Worm (Caenorhabditis elegans) whole organism, L1 larva: Measurements from ENCODE around the gene nhr-56.

Experiments used
- aha-1 ChIP-seq: fragments of 150-350 bp; optimal IDR thresholded peaks from 2 replicates; lab custom pipeline; 2014; ENCODE audit warnings: missing biosample characterization, missing genetic modification characterization
- ama-1 ChIP-seq: fragments of 150-350 bp; optimal IDR thresholded peaks from 2 replicates; lab custom pipeline; 2014
- ceh-8 ChIP-seq: fragments of 200-800 bp; sonication (Bioruptor generic); optimal IDR thresholded peaks from 2 replicates; lab custom pipeline; 2018; ENCODE audit warnings: mild to moderate bottlenecking, missing genetic modification characterization, moderate library complexity, missing compliant biosample characterization
- egl-27 ChIP-seq, 2 experiments: fragments of 150-350 bp in 1 of 2; sonication (generic microtip); optimal IDR thresholded peaks; 3 replicates each; lab custom pipeline; 2017 to 2018; ENCODE audit warnings: missing biosample characterization in 2 of 2, missing genetic modification characterization in 2 of 2, missing genetic modification reagents in 2 of 2
- fkh-10 ChIP-seq: sonication (generic microtip); optimal IDR thresholded peaks from 2 replicates; lab custom pipeline; 2017; ENCODE audit warnings: missing biosample characterization, missing genetic modification reagents, missing genetic modification characterization
- lin-15B ChIP-seq: fragments of 150-350 bp; sonication (generic microtip); optimal IDR thresholded peaks from 3 replicates; lab custom pipeline; 2014; ENCODE audit warnings: missing biosample characterization, missing genetic modification characterization
- lsy-2 ChIP-seq, 2 experiments: fragments of 150-350 bp; optimal IDR thresholded peaks; 2 replicates each; lab custom pipeline; 2014; ENCODE audit warnings: missing biosample characterization in 2 of 2, missing genetic modification characterization in 2 of 2
- mdl-1 ChIP-seq, 2 experiments: fragments of 150-350 bp; optimal IDR thresholded peaks; 2 replicates each; lab custom pipeline; 2014 to 2017; ENCODE audit warnings: missing biosample characterization in 2 of 2, missing genetic modification characterization in 2 of 2, inconsistent platforms in 1 of 2
- mep-1 ChIP-seq: fragments of 150-350 bp; optimal IDR thresholded peaks from 2 replicates; lab custom pipeline; 2014; ENCODE audit warnings: missing biosample characterization, missing genetic modification characterization
- nhr-12 ChIP-seq: sonication (generic microtip); optimal IDR thresholded peaks from 2 replicates; lab custom pipeline; 2017; ENCODE audit warnings: missing biosample characterization, missing genetic modification characterization
- nhr-28 ChIP-seq: fragments of 150-350 bp; optimal IDR thresholded peaks from 2 replicates; lab custom pipeline; 2014; ENCODE audit warnings: missing biosample characterization, missing genetic modification characterization
- pag-3 ChIP-seq: sonication (generic microtip); optimal IDR thresholded peaks from 2 replicates; lab custom pipeline; 2017; ENCODE audit warnings: missing genetic modification characterization, mild to moderate bottlenecking, missing compliant biosample characterization, antibody characterized with exemption, borderline replicate concordance; ENCODE audit not compliant: insufficient read depth

ce11 chrV:2183162-2183561 lies 35.6 kb upstream of the nhr-56 start, which contains the start of gene cyp-33C2:
- TF ChIP-seq ceh-8 (GFP tag; lab: Kevin White, UChicago) (no peak), lsy-2 (tag; optimal IDR thresholded peaks at IDR 0.05; lab: Kevin White, UChicago) (no peak), mep-1 (tag; lab: Kevin White, UChicago) (no peak), nhr-28 (no peak), aha-1 (tag; lab: Kevin White, UChicago) (no peak), mdl-1 (tag; optimal IDR thresholded peaks at IDR 0.05; lab: Kevin White, UChicago) (no peak), pag-3 (no peak), lin-15B (no peak), ama-1 (lab: Kevin White, UChicago) (no peak), nhr-12 (tag; lab: Kevin White, UChicago) (no peak), fkh-10 (GFP tag; lab: Kevin White, UChicago) (no peak), egl-27 (tag; optimal IDR thresholded peaks at IDR 0.05; lab: Kevin White, UChicago) (no peak)
